Fruit fly (Drosophila melanogaster): ENCODE data around the gene CG43895.

DNA sequence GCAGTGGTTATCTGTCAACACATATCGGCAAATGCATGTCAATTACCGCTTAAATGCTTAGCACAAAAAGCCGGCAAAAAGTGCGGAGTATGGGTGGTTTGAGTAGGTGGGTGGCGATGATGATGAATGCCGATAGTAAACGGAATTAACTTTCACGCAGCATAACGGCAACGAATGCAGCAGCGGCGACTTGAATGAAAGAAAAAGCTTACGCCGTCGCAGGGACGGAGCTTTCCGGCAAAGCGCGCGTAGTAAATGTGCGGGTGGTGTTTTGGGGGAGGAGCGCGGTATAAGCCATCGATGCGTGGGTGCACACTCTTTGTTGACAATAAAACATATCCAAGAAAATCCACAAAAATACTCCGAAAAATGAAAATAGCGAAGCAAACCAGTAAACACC, 44.0 kb downstream of the CG43895 start, which contains the start of gene CG7370:
- no peak for TF ChIP-seq CG14655 (GFP tag; optimal IDR thresholded peaks at IDR 0.05)
- no peak for TF ChIP-seq CG4496 (GFP tag; IDR thresholded peaks at IDR 0.05)
- no peak for TF ChIP-seq CG9948 (tag; optimal IDR thresholded peaks at IDR 0.05)
- TF ChIP-seq gl (tag; optimal IDR thresholded peaks at IDR 0.05) = no peak
- no peak for TF ChIP-seq CG17806 (tag; optimal IDR thresholded peaks at IDR 0.05)
- no peak for TF ChIP-seq EcR (GFP tag; optimal IDR thresholded peaks at IDR 0.05)
- no peak for TF ChIP-seq CG15710 (tag; optimal IDR thresholded peaks at IDR 0.05)
- no peak for TF ChIP-seq CG13204 (GFP tag; optimal IDR thresholded peaks at IDR 0.05)
- TF ChIP-seq CG10348 (GFP tag; IDR thresholded peaks at IDR 0.05) = no peak
